Worm (Caenorhabditis elegans): ENCODE data around the gene nhr-66.

ce11 chrIV:8266024-8266949 lies 29.9 kb upstream of the nhr-66 start:
- TF ChIP-seq mdl-1 (tag; optimal IDR thresholded peaks at IDR 0.05) = no peak
- TF ChIP-seq nhr-10 (tag; optimal IDR thresholded peaks at IDR 0.05) = no peak
- no peak for TF ChIP-seq unc-62 (GFP tag; optimal IDR thresholded peaks at IDR 0.05)
- TF ChIP-seq zag-1 (tag; optimal IDR thresholded peaks at IDR 0.05) = no peak
- TF ChIP-seq nhr-25 (tag; optimal IDR thresholded peaks at IDR 0.05) = no peak
- TF ChIP-seq nhr-237 (tag; optimal IDR thresholded peaks at IDR 0.05) = no peak
- TF ChIP-seq ztf-11 (tag; optimal IDR thresholded peaks at IDR 0.05) = no peak
- TF ChIP-seq unc-39 (tag; optimal IDR thresholded peaks at IDR 0.05) = no peak
- no peak for TF ChIP-seq aly-2 (tag; optimal IDR thresholded peaks at IDR 0.05)
- TF ChIP-seq nhr-6 (tag; optimal IDR thresholded peaks at IDR 0.05) = no peak
- no peak for TF ChIP-seq R02D3.7 (tag; optimal IDR thresholded peaks at IDR 0.05)
- TF ChIP-seq mbf-1 (tag; optimal IDR thresholded peaks at IDR 0.05) = no peak
